Fruit fly (Drosophila melanogaster): ENCODE results near the gene Ccp84Ab.

dm6 chr3R:6746212-6746611 is 43.5 kb upstream of the Ccp84Ab start:
- TF ChIP-seq CG1620 (GFP tag; optimal IDR thresholded peaks at IDR 0.05) = no peak
- no peak for TF ChIP-seq CG11617 (GFP tag; optimal IDR thresholded peaks at IDR 0.05)
- no peak for TF ChIP-seq CG7045 (GFP tag; optimal IDR thresholded peaks at IDR 0.05)
- no peak for TF ChIP-seq kay (GFP tag; ENCODE audit: borderline replicate concordance)
- no peak for TF ChIP-seq Hr96 (GFP tag; optimal IDR thresholded peaks at IDR 0.05)
- TF ChIP-seq CG7101 (tag; optimal IDR thresholded peaks at IDR 0.05) = no peak
- TF ChIP-seq CG14711 (tag; optimal IDR thresholded peaks at IDR 0.05) = no peak
- TF ChIP-seq pad (GFP tag; optimal IDR thresholded peaks at IDR 0.05) = no peak
- no peak for TF ChIP-seq CG5204 (GFP tag; optimal IDR thresholded peaks at IDR 0.05)
- TF ChIP-seq tj (GFP tag; optimal IDR thresholded peaks at IDR 0.05) = no peak
- no peak for TF ChIP-seq Crg-1 (GFP tag; optimal IDR thresholded peaks at IDR 0.05)
- TF ChIP-seq CG33017 (tag; optimal IDR thresholded peaks at IDR 0.05) = no peak
